Fruit fly (Drosophila melanogaster): ENCODE results near the gene Tgt.

dm6 chr2L:1217892-1218473, 34.1 kb downstream of the Tgt start:
- TF ChIP-seq CG8478 (optimal IDR thresholded peaks at IDR 0.05): no peak
- no peak for TF ChIP-seq CTCF (optimal IDR thresholded peaks at IDR 0.05)

All from S2 (cell line).